Fruit fly (Drosophila melanogaster) whole organism, prepupa: ENCODE data around the gene PIG-S.

Experiments
- Blimp-1 ChIP-seq: fragments of 200-800 bp; sonication (Bioruptor generic); optimal IDR thresholded peaks from 3 replicates; lab custom pipeline; 2017; ENCODE audit warnings: missing biosample characterization, missing genetic modification characterization, mild to moderate bottlenecking, moderate library complexity, missing genetic modification reagents
- CG10631 ChIP-seq: fragments of 200-800 bp; sonication (Bioruptor generic); optimal IDR thresholded peaks from 2 replicates; lab custom pipeline; 2016; ENCODE audit warnings: missing biosample characterization, missing genetic modification characterization
- CG11294 ChIP-seq: fragments of 200-800 bp; sonication (Bioruptor generic); IDR thresholded peaks from 2 replicates; pipeline ENCODE4 v1.3.6; 2022; ENCODE audit warnings: missing biosample characterization, missing genetic modification characterization
- CG11762 ChIP-seq: fragments of 200-800 bp; sonication (Bioruptor generic); optimal IDR thresholded peaks from 3 replicates; lab custom pipeline; 2016; ENCODE audit warnings: missing biosample characterization, missing genetic modification characterization; ENCODE audit not compliant: insufficient read depth
- CG11902 ChIP-seq: fragments of 200-800 bp; sonication (Bioruptor generic); optimal IDR thresholded peaks from 3 replicates; lab custom pipeline; 2016; ENCODE audit warnings: missing biosample characterization, missing genetic modification characterization
- CG1621 ChIP-seq: fragments of 200-800 bp; sonication (Bioruptor generic); optimal IDR thresholded peaks from 3 replicates; lab custom pipeline; 2018; ENCODE audit warnings: missing biosample characterization, mild to moderate bottlenecking, missing genetic modification characterization
- CG16779 ChIP-seq: fragments of 200-800 bp; sonication (Bioruptor generic); optimal IDR thresholded peaks from 3 replicates; lab custom pipeline; 2017; ENCODE audit warnings: missing biosample characterization, mild to moderate bottlenecking, missing genetic modification characterization
- CG3032 ChIP-seq: fragments of 200-800 bp; optimal IDR thresholded peaks from 2 replicates; lab custom pipeline; 2019; ENCODE audit warnings: missing biosample characterization, mild to moderate bottlenecking, missing genetic modification characterization, moderate library complexity
- CG32006 ChIP-seq: fragments of 200-800 bp; sonication (Bioruptor generic); optimal IDR thresholded peaks from 3 replicates; lab custom pipeline; 2017; ENCODE audit warnings: missing biosample characterization, mild to moderate bottlenecking, missing genetic modification characterization
- CG3919 ChIP-seq: fragments of 200-800 bp; sonication (Bioruptor generic); optimal IDR thresholded peaks from 3 replicates; lab custom pipeline; 2016; ENCODE audit warnings: missing biosample characterization, missing genetic modification characterization
- CG4318 ChIP-seq: fragments of 200-800 bp; sonication (Bioruptor generic); optimal IDR thresholded peaks from 3 replicates; lab custom pipeline; 2017; ENCODE audit warnings: missing biosample characterization, mild to moderate bottlenecking, missing genetic modification characterization
- CG6163 ChIP-seq: fragments of 200-800 bp; sonication (Bioruptor generic); IDR thresholded peaks from 3 replicates; pipeline ENCODE4 v1.3.6; 2022; ENCODE audit warnings: missing biosample characterization, missing genetic modification characterization
- CG6276 ChIP-seq: fragments of 200-800 bp; sonication (Bioruptor generic); optimal IDR thresholded peaks from 2 replicates; lab custom pipeline; 2017; ENCODE audit warnings: missing biosample characterization, mild to moderate bottlenecking, missing genetic modification characterization
- CG6792 ChIP-seq: fragments of 200-800 bp; sonication (Bioruptor generic); optimal IDR thresholded peaks from 3 replicates; lab custom pipeline; 2016; ENCODE audit warnings: missing biosample characterization, missing genetic modification characterization
- CG6854 ChIP-seq: fragments of 200-800 bp; sonication (Bioruptor generic); optimal IDR thresholded peaks from 2 replicates; lab custom pipeline; 2017; ENCODE audit warnings: missing biosample characterization, mild to moderate bottlenecking, missing genetic modification characterization
- CG8632 ChIP-seq: fragments of 200-800 bp; sonication (Bioruptor generic); optimal IDR thresholded peaks from 3 replicates; lab custom pipeline; 2016; ENCODE audit warnings: missing biosample characterization, missing genetic modification characterization
- CG9139 ChIP-seq: fragments of 200-800 bp; sonication (Bioruptor generic); optimal IDR thresholded peaks from 3 replicates; lab custom pipeline; 2017; ENCODE audit warnings: missing biosample characterization, mild to moderate bottlenecking, missing genetic modification characterization
- Eip75B ChIP-seq: fragments of 200-800 bp; sonication (Bioruptor generic); optimal IDR thresholded peaks from 3 replicates; lab custom pipeline; 2016; ENCODE audit warnings: missing biosample characterization, missing genetic modification characterization
- Eip78C ChIP-seq: fragments of 200-800 bp; sonication (Bioruptor generic); peaks from one replicate; lab custom pipeline; 2016; ENCODE audit warnings: missing biosample characterization, missing genetic modification characterization
- Eip93F ChIP-seq: fragments of 200-800 bp; sonication (Bioruptor generic); optimal IDR thresholded peaks from 2 replicates; lab custom pipeline; 2016; ENCODE audit warnings: missing biosample characterization, mild to moderate bottlenecking, missing genetic modification characterization
- Gug ChIP-seq: fragments of 200-800 bp; sonication (Bioruptor generic); IDR thresholded peaks from 2 replicates; pipeline ENCODE4 v1.3.6; 2022; ENCODE audit warnings: missing biosample characterization, missing genetic modification characterization
- Hr38 ChIP-seq: sonication (Bioruptor generic); optimal IDR thresholded peaks from 2 replicates; lab custom pipeline; 2016; ENCODE audit warnings: missing biosample characterization, missing genetic modification characterization
- Hr39 ChIP-seq: fragments of 200-800 bp; sonication (Bioruptor generic); optimal IDR thresholded peaks from 2 replicates; lab custom pipeline; 2016; ENCODE audit warnings: missing biosample characterization, missing genetic modification characterization
- Lpt ChIP-seq: fragments of 200-800 bp; sonication (Bioruptor generic); optimal IDR thresholded peaks from 3 replicates; lab custom pipeline; 2016; ENCODE audit warnings: missing biosample characterization, missing genetic modification characterization
- Met ChIP-seq: fragments of 200-800 bp; sonication (Bioruptor generic); optimal IDR thresholded peaks from 3 replicates; lab custom pipeline; 2016; ENCODE audit warnings: missing biosample characterization, missing genetic modification characterization
- Smox ChIP-seq: fragments of 200-800 bp; sonication (Bioruptor generic); optimal IDR thresholded peaks from 3 replicates; lab custom pipeline; 2016; ENCODE audit warnings: missing biosample characterization, missing genetic modification characterization
- Sox102F ChIP-seq: fragments of 200-800 bp; sonication (Bioruptor generic); optimal IDR thresholded peaks from 2 replicates; lab custom pipeline; 2016; ENCODE audit warnings: missing biosample characterization, mild to moderate bottlenecking, missing genetic modification characterization
- Sox14 ChIP-seq: fragments of 200-800 bp; sonication (Bioruptor generic); optimal IDR thresholded peaks from 3 replicates; lab custom pipeline; 2016; ENCODE audit warnings: missing biosample characterization, missing genetic modification characterization
- Sox15 ChIP-seq: fragments of 200-800 bp; sonication (Bioruptor generic); optimal IDR thresholded peaks from 3 replicates; lab custom pipeline; 2016; ENCODE audit warnings: missing biosample characterization, missing genetic modification characterization
- achi ChIP-seq: fragments of 200-800 bp; sonication (Bioruptor generic); optimal IDR thresholded peaks from 3 replicates; lab custom pipeline; 2016; ENCODE audit warnings: missing biosample characterization, missing genetic modification characterization
- dac ChIP-seq: fragments of 200-800 bp; sonication (Bioruptor generic); optimal IDR thresholded peaks from 2 replicates; lab custom pipeline; 2017; ENCODE audit warnings: missing biosample characterization, mild to moderate bottlenecking, missing genetic modification characterization
- dsx ChIP-seq: fragments of 200-800 bp; optimal IDR thresholded peaks from 3 replicates; lab custom pipeline; 2019; ENCODE audit warnings: missing biosample characterization, mild to moderate bottlenecking, missing genetic modification characterization, moderate library complexity; ENCODE audit not compliant: poor library complexity, severe bottlenecking
- eg ChIP-seq: fragments of 200-800 bp; sonication (Bioruptor generic); IDR thresholded peaks from 3 replicates; pipeline ENCODE4 v1.3.6; 2022; ENCODE audit warnings: missing biosample characterization, missing genetic modification characterization
- esn ChIP-seq: fragments of 200-800 bp; sonication (Bioruptor generic); optimal IDR thresholded peaks from 2 replicates; lab custom pipeline; 2016; ENCODE audit warnings: missing biosample characterization, mild to moderate bottlenecking, missing genetic modification characterization, moderate library complexity
- fd59A ChIP-seq: fragments of 200-800 bp; sonication (Bioruptor generic); optimal IDR thresholded peaks from 2 replicates; lab custom pipeline; 2017; ENCODE audit warnings: missing biosample characterization, mild to moderate bottlenecking, missing genetic modification characterization, missing genetic modification reagents
- fd85E ChIP-seq: fragments of 200-800 bp; sonication (Bioruptor generic); optimal IDR thresholded peaks from 3 replicates; lab custom pipeline; 2016; ENCODE audit warnings: missing biosample characterization, missing genetic modification characterization
- fkh ChIP-seq: fragments of 200-800 bp; sonication (Bioruptor generic); optimal IDR thresholded peaks from 3 replicates; lab custom pipeline; 2017; ENCODE audit warnings: missing biosample characterization, mild to moderate bottlenecking, missing genetic modification characterization, moderate library complexity
- lz ChIP-seq: fragments of 200-800 bp; sonication (Bioruptor generic); optimal IDR thresholded peaks from 3 replicates; lab custom pipeline; 2016; ENCODE audit warnings: missing biosample characterization, missing genetic modification characterization
- net ChIP-seq: fragments of 200-800 bp; sonication (Bioruptor generic); optimal IDR thresholded peaks from 3 replicates; lab custom pipeline; 2016; ENCODE audit warnings: missing biosample characterization, missing genetic modification characterization
- pdm3 ChIP-seq: fragments of 200-800 bp; sonication (Bioruptor generic); optimal IDR thresholded peaks from 3 replicates; lab custom pipeline; 2016; ENCODE audit warnings: missing biosample characterization, missing genetic modification characterization
- spab ChIP-seq: fragments of 200-800 bp; sonication (Bioruptor generic); optimal IDR thresholded peaks from 2 replicates; lab custom pipeline; 2017; ENCODE audit warnings: missing biosample characterization, mild to moderate bottlenecking, missing genetic modification characterization, missing genetic modification reagents
- ss ChIP-seq, 2 experiments: fragments of 200-800 bp; sonication (Bioruptor generic); optimal IDR thresholded peaks; 2 replicates in 1 of 2; 3 replicates in 1 of 2; lab custom pipeline; 2017 to 2018; ENCODE audit warnings: mild to moderate bottlenecking in 2 of 2, missing biosample characterization in 2 of 2, missing genetic modification characterization in 2 of 2, moderate library complexity in 1 of 2
- topi ChIP-seq: fragments of 200-800 bp; sonication (Bioruptor generic); optimal IDR thresholded peaks from 3 replicates; lab custom pipeline; 2016; ENCODE audit warnings: missing biosample characterization, missing genetic modification characterization
- vri ChIP-seq: fragments of 200-800 bp; sonication (Bioruptor generic); optimal IDR thresholded peaks from 3 replicates; lab custom pipeline; 2016; ENCODE audit warnings: missing biosample characterization, mild to moderate bottlenecking, missing genetic modification characterization

PIG-S gene

dm6 chr3R:24875939-24876842 lies 41.5 kb downstream of the PIG-S start, which contains the start of gene CG3744 (continued):
- peak; percentile 84 for TF ChIP-seq CG3032
- TF ChIP-seq Hr39 (GFP tag; lab: Kevin White, UChicago) = peak; percentile 74
- TF ChIP-seq spab (GFP tag; lab: Kevin White, UChicago) = peak; percentile 29
- peak; percentile 85 for TF ChIP-seq CG32006
- no peak for TF ChIP-seq pdm3 (GFP tag; lab: Kevin White, UChicago)
- TF ChIP-seq dsx (GFP tag; lab: Kevin White, UChicago) = peak; percentile 71
- peak; percentile 62 for TF ChIP-seq CG6792
- TF ChIP-seq Sox15 = peak; percentile 58
- no peak for TF ChIP-seq fd85E (GFP tag; lab: Kevin White, UChicago)
- peak; percentile 74 for TF ChIP-seq lz (GFP tag; lab: Kevin White, UChicago)

- TF ChIP-seq Blimp-1 (no peak), Met (no peak), CG11294 (GFP tag; lab: Robert Waterston, UW) (no peak), eg (GFP tag; lab: Robert Waterston, UW) (peak; percentile 41; the same call in 1 of the 3 replicates), CG4318 (GFP tag; lab: Kevin White, UChicago) (no peak), Hr38 (no peak), esn (no peak), CG11762 (GFP tag; lab: Kevin White, UChicago) (no peak), ss (GFP tag; optimal IDR thresholded peaks at IDR 0.05; lab: Kevin White, UChicago) (peak; percentile 36 to 73), Gug (no peak), CG6276 (GFP tag; lab: Kevin White, UChicago) (no peak), Smox (GFP tag; lab: Kevin White, UChicago) (no peak), CG32006 (no peak), CG16779 (tag; lab: Kevin White, UChicago) (no peak), CG11902 (GFP tag; lab: Kevin White, UChicago) (no peak), CG1621 (peak; percentile 57), achi (GFP tag; lab: Kevin White, UChicago) (no peak), vri (GFP tag; lab: Kevin White, UChicago) (no peak), Lpt (GFP tag; lab: Kevin White, UChicago) (no peak), fd59A (GFP tag; lab: Kevin White, UChicago) (no peak), CG9139 (no peak), Eip78C (GFP tag; lab: Kevin White, UChicago) (peak; percentile 67), Sox102F (GFP tag; lab: Kevin White, UChicago) (no peak), dsx (GFP tag; lab: Kevin White, UChicago) (no peak), dac (GFP tag; lab: Kevin White, UChicago) (no peak), CG8632 (GFP tag; lab: Kevin White, UChicago) (no peak), Eip93F (GFP tag; lab: Kevin White, UChicago) (no peak), fkh (GFP tag; lab: Kevin White, UChicago) (no peak), Eip75B (GFP tag; lab: Kevin White, UChicago) (no peak), topi (GFP tag; lab: Kevin White, UChicago) (no peak), CG6854 (GFP tag; lab: Kevin White, UChicago) (peak; percentile 32), CG6163 (GFP tag; lab: Robert Waterston, UW) (peak; percentile 9; the same call in 1 of the 3 replicates), CG3919 (GFP tag; lab: Kevin White, UChicago) (no peak), net (GFP tag; lab: Kevin White, UChicago) (no peak), CG10631 (no peak), lz (GFP tag; lab: Kevin White, UChicago) (no peak), Hr39 (GFP tag; lab: Kevin White, UChicago) (no peak), CG3032 (peak; percentile 14), Sox14 (GFP tag; lab: Kevin White, UChicago) (peak; percentile 29)
These were observed 47.1 kb downstream of the PIG-S start, which contains the start of gene CycB3 for dm6 chr3R:24870389-24871048. Gene CycB3 (minus strand): TSS chr3R:24870816.
